Fruit fly (Drosophila melanogaster): ENCODE results near the gene CG9536.

The CG9536 gene

DNA sequence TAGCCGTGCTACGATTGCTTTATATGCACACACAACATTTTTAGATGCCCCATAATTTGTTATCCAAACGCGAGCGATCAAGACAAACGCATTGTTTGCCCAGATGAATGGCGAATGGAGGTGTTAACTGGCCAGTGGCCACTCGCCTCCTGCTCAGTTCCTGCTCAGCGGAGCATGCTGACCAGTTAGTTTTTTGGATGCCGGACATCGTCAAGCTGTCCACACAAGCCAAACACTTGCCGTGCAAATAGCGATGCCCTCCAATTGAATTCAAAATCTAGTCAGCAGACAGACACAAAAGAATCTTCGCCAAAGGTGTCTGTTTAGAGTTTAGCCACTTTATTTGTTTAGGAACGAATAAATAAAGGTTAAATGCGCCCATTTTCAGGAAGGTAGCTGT lies 14.5 kb downstream of the CG9536 start (continued):
- peak; percentile 10 for TF ChIP-seq odd (GFP tag; optimal IDR thresholded peaks at IDR 0.05)
- TF ChIP-seq CG7745 (tag; optimal IDR thresholded peaks at IDR 0.05) = no peak
- TF ChIP-seq CG13287 (GFP tag; IDR thresholded peaks at IDR 0.05; ENCODE audit: partially characterized antibody) = no peak
- TF ChIP-seq CG4707 (GFP tag; optimal IDR thresholded peaks at IDR 0.05) = no peak
- TF ChIP-seq ase (GFP tag; IDR thresholded peaks at IDR 0.05) = 0 out of 3 replicates have a peak, but pooled peaks have one; percentile 12
- no peak for TF ChIP-seq CG8290 (GFP tag; optimal IDR thresholded peaks at IDR 0.05)
- TF ChIP-seq CG8290 (tag; optimal IDR thresholded peaks at IDR 0.05) = peak; percentile 10 to 31
- 0 out of 2 replicates have a peak, but pooled peaks have one; percentile 35 for TF ChIP-seq CG10321 (GFP tag; IDR thresholded peaks at IDR 0.05)
- TF ChIP-seq CG1792 (GFP tag; optimal IDR thresholded peaks at IDR 0.05) = peak; percentile 16
- TF ChIP-seq CG7987 (GFP tag; optimal IDR thresholded peaks at IDR 0.05) = no peak
- peak; percentile 59 for TF ChIP-seq CG9727 (GFP tag; optimal IDR thresholded peaks at IDR 0.05)
- peak; percentile 26 for TF ChIP-seq bab2 (GFP tag; optimal IDR thresholded peaks at IDR 0.05)
- TF ChIP-seq zfh1 (GFP tag; IDR thresholded peaks at IDR 0.05) = peak; percentile 38; the same call in 2 of the 3 replicates
- TF ChIP-seq wek (GFP tag; optimal IDR thresholded peaks at IDR 0.05) = peak; percentile 13
- no peak for TF ChIP-seq Awh (GFP tag; IDR thresholded peaks at IDR 0.05)

DNA sequence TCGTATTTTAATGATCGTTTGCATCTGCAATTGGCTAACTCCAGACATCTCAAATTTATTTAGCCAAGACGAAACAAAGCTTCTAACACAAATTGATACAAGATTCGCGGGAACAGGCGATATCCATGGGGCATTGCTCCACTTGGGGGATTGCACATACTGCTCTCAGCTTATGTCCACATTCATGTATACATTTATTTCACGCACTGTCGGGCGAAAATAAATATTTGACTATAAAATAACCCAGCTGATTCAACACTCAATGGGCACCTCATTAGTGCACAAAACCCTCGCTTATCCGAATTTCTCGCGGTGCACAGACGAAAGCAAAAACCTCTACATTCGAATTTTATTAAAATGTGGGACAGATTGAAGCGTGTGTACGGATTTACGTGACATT lies 15.3 kb downstream of the CG9536 start:
- TF ChIP-seq fd3F (GFP tag; optimal IDR thresholded peaks at IDR 0.05) (no peak), CG2199 (GFP tag; IDR thresholded peaks at IDR 0.05) (no peak), Adf1 (GFP tag; IDR thresholded peaks at IDR 0.05) (no peak), CG34224 (GFP tag; IDR thresholded peaks at IDR 0.05; ENCODE audit: partially characterized antibody) (no peak), HmgZ (tag; optimal IDR thresholded peaks at IDR 0.05) (peak; percentile 12), hth (optimal IDR thresholded peaks at IDR 0.05) (no peak), sqz (GFP tag; optimal IDR thresholded peaks at IDR 0.05) (peak; percentile 15), Camta (GFP tag; optimal IDR thresholded peaks at IDR 0.05) (no peak), danr (GFP tag; IDR thresholded peaks at IDR 0.05) (no peak), Sox100B (GFP tag; optimal IDR thresholded peaks at IDR 0.05) (peak; percentile 47), CG4424 (GFP tag; optimal IDR thresholded peaks at IDR 0.05) (no peak), CG1024 (GFP tag; IDR thresholded peaks at IDR 0.05) (no peak; the same call in 1 of the 2 replicates), CG8089 (GFP tag; optimal IDR thresholded peaks at IDR 0.05) (no peak), CG34422 (GFP tag; IDR thresholded peaks at IDR 0.05) (no peak), CG8478 (optimal IDR thresholded peaks at IDR 0.05) (no peak), CG12299 (tag; optimal IDR thresholded peaks at IDR 0.05) (no peak), HLHmδ (GFP tag; optimal IDR thresholded peaks at IDR 0.05) (peak; percentile 32), Nf-YC (tag; optimal IDR thresholded peaks at IDR 0.05) (no peak), fd102C (GFP tag; optimal IDR thresholded peaks at IDR 0.05) (no peak), sima (GFP tag; optimal IDR thresholded peaks at IDR 0.05) (no peak), CG14667 (GFP tag; IDR thresholded peaks at IDR 0.05) (no peak), pum (GFP tag; optimal IDR thresholded peaks at IDR 0.05) (no peak), CG17359 (tag; optimal IDR thresholded peaks at IDR 0.05) (peak; percentile 59), lab (GFP tag; optimal IDR thresholded peaks at IDR 0.05) (peak; percentile 72), eve (GFP tag; optimal IDR thresholded peaks at IDR 0.05) (no peak), BEAF-32 (GFP tag; optimal IDR thresholded peaks at IDR 0.05) (no peak), CG10462 (GFP tag; optimal IDR thresholded peaks at IDR 0.05) (no peak), CG43689 (GFP tag; IDR thresholded peaks at IDR 0.05) (no peak), Pdp1 (GFP tag; optimal IDR thresholded peaks at IDR 0.05) (no peak), CG9797 (GFP tag; optimal IDR thresholded peaks at IDR 0.05) (no peak), CG3995 (GFP tag; optimal IDR thresholded peaks at IDR 0.05) (no peak), Six4 (GFP tag; optimal IDR thresholded peaks at IDR 0.05) (no peak), kni (GFP tag; optimal IDR thresholded peaks at IDR 0.05) (peak; percentile 47), chn (GFP tag; optimal IDR thresholded peaks at IDR 0.05) (no peak), ems (GFP tag; optimal IDR thresholded peaks at IDR 0.05) (no peak), phol (tag; optimal IDR thresholded peaks at IDR 0.05) (no peak), Myb (GFP tag; optimal IDR thresholded peaks at IDR 0.05) (no peak), zfh1 (GFP tag; IDR thresholded peaks at IDR 0.05) (peak; percentile 46; the same call in 1 of the 3 replicates)
